Fruit fly (Drosophila melanogaster) whole organism, wandering third instar larva: Measurements from ENCODE around the gene CG17572.

Experiments
- Dif ChIP-seq: fragments of 200-275, 200-300 bp; sonication (Bioruptor generic); optimal IDR thresholded peaks from 2 replicates; lab custom pipeline; 2018; ENCODE audit warnings: missing biosample characterization, missing genetic modification characterization; ENCODE audit not compliant: partially characterized antibody
- Hr83 ChIP-seq: fragments of 200-300 bp; sonication (Bioruptor generic); optimal IDR thresholded peaks from 2 replicates; lab custom pipeline; 2016; ENCODE audit warnings: missing biosample characterization, mild to moderate bottlenecking, missing genetic modification characterization, moderate library complexity; ENCODE audit not compliant: poor library complexity, severe bottlenecking
- dmrt93B ChIP-seq: fragments of 200-800 bp; sonication (Bioruptor generic); optimal IDR thresholded peaks from 2 replicates; lab custom pipeline; 2018; ENCODE audit warnings: missing biosample characterization, mild to moderate bottlenecking, missing genetic modification characterization
- fru ChIP-seq: fragments of 200-800 bp; sonication (Bioruptor generic); optimal IDR thresholded peaks from 3 replicates; lab custom pipeline; 2016; ENCODE audit warnings: missing biosample characterization, mild to moderate bottlenecking, missing genetic modification characterization
- lola ChIP-seq: fragments of >200 bp; optimal IDR thresholded peaks from 2 replicates; lab custom pipeline; 2017; ENCODE audit warnings: missing biosample characterization, missing genetic modification characterization

DNA sequence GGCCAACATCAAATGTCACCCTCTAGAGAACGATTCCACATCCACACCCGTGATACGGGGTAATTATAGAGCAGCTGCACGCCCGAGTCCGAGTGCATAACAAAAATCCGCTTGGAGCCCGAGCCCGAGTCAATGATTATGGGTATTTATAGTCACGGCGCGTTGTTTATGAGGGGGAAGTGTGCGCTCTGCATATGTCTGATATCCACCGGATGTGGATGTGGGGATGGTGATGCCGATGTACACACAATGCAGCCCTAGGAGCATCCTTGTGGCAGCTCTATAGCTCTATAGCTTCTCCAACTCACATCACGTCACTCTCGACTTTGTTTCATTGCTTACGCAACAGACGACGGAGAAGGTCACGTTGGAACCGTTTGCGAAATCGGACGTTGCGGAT lies 36.5 kb downstream of the CG17572 start:
- TF ChIP-seq fru (GFP tag; lab: Kevin White, UChicago), result no peak
- no peak for TF ChIP-seq Hr83 (GFP tag; lab: Kevin White, UChicago)
- no peak for TF ChIP-seq lola (GFP tag; lab: Kevin White, UChicago)
- no peak for TF ChIP-seq dmrt93B
- no peak for TF ChIP-seq Dif (GFP tag; lab: Kevin White, UChicago)
